Worm (Caenorhabditis elegans) whole organism, young adult: ENCODE data around the gene ceh-38.

ENCODE experiments used
- C17E4.6 ChIP-seq: fragments of 200-800 bp; sonication (Bioruptor generic); IDR thresholded peaks from 2 replicates; pipeline ENCODE4 v1.3.6; 2022; ENCODE audit warnings: missing genetic modification reagents, missing genetic modification characterization, missing compliant biosample characterization
- F52B5.7 ChIP-seq: sonication (generic microtip); optimal IDR thresholded peaks from 2 replicates; lab custom pipeline; 2016; ENCODE audit warnings: mild to moderate bottlenecking, missing genetic modification characterization, missing compliant biosample characterization
- Y53G8AR.9 ChIP-seq: fragments of 200-800 bp; sonication (Bioruptor generic); conservative IDR thresholded peaks from 2 replicates; pipeline ENCODE4 v1.3.6; 2022; ENCODE audit warnings: missing genetic modification reagents, missing genetic modification characterization, missing compliant biosample characterization
- ama-1 ChIP-seq, 3 experiments: fragments of 150-350 bp in 1 of 3; sonication (generic microtip) in 2 of 3; optimal IDR thresholded peaks; 2 replicates each; lab custom pipeline; 2014 to 2018; ENCODE audit warnings: missing biosample characterization in 2 of 3, missing genetic modification characterization in 2 of 3, missing genetic modification reagents in 2 of 3
- dpl-1 ChIP-seq: fragments of 150-350 bp; optimal IDR thresholded peaks from 2 replicates; lab custom pipeline; 2014; ENCODE audit warnings: missing biosample characterization, missing genetic modification reagents, missing genetic modification characterization
- mel-28 ChIP-seq: sonication (generic microtip); optimal IDR thresholded peaks from 2 replicates; lab custom pipeline; 2016; ENCODE audit warnings: borderline replicate concordance, mild to moderate bottlenecking, missing genetic modification characterization, missing compliant biosample characterization
- snpc-4 ChIP-seq, 5 experiments: fragments of 150-350 bp in 1 of 5; sonication (generic microtip) in 4 of 5; optimal IDR thresholded peaks; 2 replicates each; lab custom pipeline; 2014 to 2018; ENCODE audit warnings: missing genetic modification characterization in 5 of 5, missing biosample characterization in 3 of 5, antibody characterized with exemption in 2 of 5, mild to moderate bottlenecking in 2 of 5, missing compliant biosample characterization in 2 of 5, missing genotype in 2 of 5, moderate library complexity in 2 of 5, missing genetic modification reagents in 1 of 5
- unc-62 ChIP-seq: fragments of 150-350 bp; optimal IDR thresholded peaks from 2 replicates; lab custom pipeline; 2014; ENCODE audit warnings: missing biosample characterization, missing genetic modification reagents, missing genetic modification characterization

ce11 chrII:6930072-6930471 is 21.3 kb upstream of the ceh-38 start:
- no peak for TF ChIP-seq ama-1 (optimal IDR thresholded peaks at IDR 0.05; lab: Kevin White, UChicago)
- no peak for TF ChIP-seq ama-1 (GFP tag; optimal IDR thresholded peaks at IDR 0.05; lab: Kevin White, UChicago)
- no peak for TF ChIP-seq F52B5.7 (tag; lab: Kevin White, UChicago)
- no peak for TF ChIP-seq C17E4.6 (GFP tag; lab: Robert Waterston, UW)
- TF ChIP-seq mel-28 (tag; lab: Kevin White, UChicago): no peak
- no peak for TF ChIP-seq Y53G8AR.9 (GFP tag; lab: Robert Waterston, UW)
- TF ChIP-seq unc-62: no peak
- no peak for TF ChIP-seq dpl-1 (GFP tag; lab: Kevin White, UChicago)
- TF ChIP-seq snpc-4 (GFP tag; optimal IDR thresholded peaks at IDR 0.05; lab: Kevin White, UChicago): no peak
- no peak for TF ChIP-seq snpc-4 (tag; optimal IDR thresholded peaks at IDR 0.05; lab: Kevin White, UChicago)
